Fruit fly (Drosophila melanogaster) whole organism, prepupa: ENCODE results near the gene CG16711.

Experiments used
- Blimp-1 ChIP-seq: fragments of 200-800 bp; sonication (Bioruptor generic); optimal IDR thresholded peaks from 3 replicates; lab custom pipeline; 2017; ENCODE audit warnings: missing biosample characterization, missing genetic modification characterization, mild to moderate bottlenecking, moderate library complexity, missing genetic modification reagents
- CG3032 ChIP-seq: fragments of 200-800 bp; optimal IDR thresholded peaks from 2 replicates; lab custom pipeline; 2019; ENCODE audit warnings: missing biosample characterization, mild to moderate bottlenecking, missing genetic modification characterization, moderate library complexity
- CG34406 ChIP-seq: fragments of 200-800 bp; sonication (Bioruptor generic); optimal IDR thresholded peaks from 3 replicates; lab custom pipeline; 2016; ENCODE audit warnings: missing biosample characterization, missing genetic modification characterization
- CG6276 ChIP-seq: fragments of 200-800 bp; sonication (Bioruptor generic); optimal IDR thresholded peaks from 2 replicates; lab custom pipeline; 2017; ENCODE audit warnings: missing biosample characterization, mild to moderate bottlenecking, missing genetic modification characterization
- Eip75B ChIP-seq: fragments of 200-800 bp; sonication (Bioruptor generic); optimal IDR thresholded peaks from 3 replicates; lab custom pipeline; 2016; ENCODE audit warnings: missing biosample characterization, missing genetic modification characterization
- OdsH ChIP-seq: fragments of 200-800 bp; sonication (Bioruptor generic); optimal IDR thresholded peaks from 3 replicates; lab custom pipeline; 2016; ENCODE audit warnings: missing biosample characterization, missing genetic modification characterization
- ss ChIP-seq, 2 experiments: fragments of 200-800 bp; sonication (Bioruptor generic); optimal IDR thresholded peaks; 2 replicates in 1 of 2; 3 replicates in 1 of 2; lab custom pipeline; 2017 to 2018; ENCODE audit warnings: mild to moderate bottlenecking in 2 of 2, missing biosample characterization in 2 of 2, missing genetic modification characterization in 2 of 2, moderate library complexity in 1 of 2

DNA sequence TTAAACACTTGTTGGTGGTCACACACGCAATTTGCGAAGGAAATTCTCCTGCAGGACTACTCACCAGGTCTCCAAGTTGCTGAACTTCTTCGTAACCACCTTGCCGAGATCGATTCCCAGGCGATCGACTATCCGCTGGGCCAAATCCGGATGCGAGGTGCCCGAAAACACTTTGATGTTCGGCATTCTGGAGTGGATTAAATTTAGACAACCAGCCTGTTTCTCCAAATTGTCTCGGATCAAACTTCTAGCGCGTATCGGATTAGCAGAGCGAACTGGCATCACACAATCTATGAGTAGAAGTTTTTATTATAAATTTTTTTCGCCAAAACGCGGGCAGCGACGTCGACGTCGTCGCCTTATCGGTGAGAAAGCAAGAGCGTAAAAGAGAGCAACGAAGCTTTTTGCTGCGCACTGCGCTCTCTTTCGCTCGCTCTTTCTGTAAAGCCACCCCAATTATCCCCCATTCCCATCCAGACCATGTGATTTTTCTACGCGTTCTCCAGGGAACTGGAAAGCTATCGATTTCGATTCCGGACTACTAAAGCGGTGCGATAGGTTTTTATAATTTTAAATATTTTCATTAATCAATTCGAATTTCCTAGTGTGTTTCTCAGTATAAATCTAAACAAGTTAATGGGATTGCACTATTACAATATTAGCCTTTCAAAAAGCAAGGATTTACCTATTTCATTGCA is 9.8 kb upstream of the CG16711 start:
- TF ChIP-seq Eip75B (GFP tag; lab: Kevin White, UChicago) = no peak
- TF ChIP-seq CG3032 (tag; lab: Kevin White, UChicago) = no peak
- no peak for TF ChIP-seq OdsH (GFP tag; lab: Kevin White, UChicago)
- TF ChIP-seq ss (GFP tag; optimal IDR thresholded peaks at IDR 0.05; lab: Kevin White, UChicago) = no peak
- no peak for TF ChIP-seq Blimp-1
- TF ChIP-seq CG6276 (GFP tag; lab: Kevin White, UChicago) = no peak
- TF ChIP-seq CG34406 = no peak
